Worm (Caenorhabditis elegans): ENCODE measurements around the gene nhr-277.

ce11 chrIV:2793956-2794355 is 51.2 kb downstream of the nhr-277 start:
- TF ChIP-seq tra-4 (tag; optimal IDR thresholded peaks at IDR 0.05) (no peak), ama-1 (optimal IDR thresholded peaks at IDR 0.05) (no peak)

Measured in whole organism, early embryonic.